Worm (Caenorhabditis elegans) whole organism, young adult: ENCODE measurements around the gene ajm-1.

Experiments
- B0261.1 ChIP-seq: sonication (generic microtip); optimal IDR thresholded peaks from 2 replicates; lab custom pipeline; 2016; ENCODE audit warnings: mild to moderate bottlenecking, missing genetic modification characterization, moderate library complexity, missing compliant biosample characterization
- C17E4.6 ChIP-seq: fragments of 200-800 bp; sonication (Bioruptor generic); IDR thresholded peaks from 2 replicates; pipeline ENCODE4 v1.3.6; 2022; ENCODE audit warnings: missing genetic modification reagents, missing genetic modification characterization, missing compliant biosample characterization
- D2030.7 ChIP-seq: fragments of 200-800 bp; sonication (Bioruptor generic); IDR thresholded peaks from 2 replicates; pipeline ENCODE4 v1.3.6; 2022; ENCODE audit warnings: missing genetic modification reagents, missing genetic modification characterization, missing compliant biosample characterization
- F33H1.4 ChIP-seq: fragments of 200-800 bp; sonication (Bioruptor generic); IDR thresholded peaks from 2 replicates; pipeline ENCODE4 v1.3.6; 2022; ENCODE audit warnings: missing genetic modification reagents, missing genetic modification characterization, missing compliant biosample characterization
- F49E8.2 ChIP-seq: sonication (generic microtip); optimal IDR thresholded peaks from 3 replicates; lab custom pipeline; 2017; ENCODE audit warnings: missing genetic modification characterization, mild to moderate bottlenecking, missing compliant biosample characterization, antibody characterized with exemption, moderate library complexity; ENCODE audit not compliant: insufficient read depth
- F55B11.4 ChIP-seq: sonication (generic microtip); optimal IDR thresholded peaks from 2 replicates; lab custom pipeline; 2016; ENCODE audit warnings: missing compliant biosample characterization, missing genetic modification characterization, borderline replicate concordance; ENCODE audit not compliant: insufficient read depth
- Y53F4B.3 ChIP-seq: fragments of 200-800 bp; sonication (Bioruptor generic); IDR thresholded peaks from 2 replicates; pipeline ENCODE4 v1.3.6; 2022; ENCODE audit warnings: missing genetic modification reagents, missing genetic modification characterization, missing compliant biosample characterization
- Y53G8AR.9 ChIP-seq: fragments of 200-800 bp; sonication (Bioruptor generic); conservative IDR thresholded peaks from 2 replicates; pipeline ENCODE4 v1.3.6; 2022; ENCODE audit warnings: missing genetic modification reagents, missing genetic modification characterization, missing compliant biosample characterization
- ZK185.1 ChIP-seq: sonication (generic microtip); optimal IDR thresholded peaks from 2 replicates; lab custom pipeline; 2016; ENCODE audit warnings: mild to moderate bottlenecking, missing genetic modification characterization, missing compliant biosample characterization; ENCODE audit not compliant: poor library complexity, severe bottlenecking
- athp-1 ChIP-seq: sonication (generic microtip); optimal IDR thresholded peaks from 2 replicates; lab custom pipeline; 2017; ENCODE audit warnings: mild to moderate bottlenecking, missing genetic modification characterization, missing compliant biosample characterization
- attf-6 ChIP-seq: fragments of 200-800 bp; sonication (Bioruptor generic); IDR thresholded peaks from 2 replicates; pipeline ENCODE4 v1.3.6; 2022; ENCODE audit warnings: missing genetic modification reagents, missing genetic modification characterization, missing compliant biosample characterization
- ceh-58 ChIP-seq: fragments of 200-800 bp; sonication (Bioruptor generic); IDR thresholded peaks from 2 replicates; pipeline ENCODE4 v1.3.6; 2022; ENCODE audit warnings: missing genetic modification characterization, missing compliant biosample characterization
- die-1 ChIP-seq: sonication (generic microtip); optimal IDR thresholded peaks from 2 replicates; lab custom pipeline; 2016; ENCODE audit warnings: missing genotype, mild to moderate bottlenecking, missing genetic modification characterization, missing compliant biosample characterization
- dpff-1 ChIP-seq: sonication (generic microtip); optimal IDR thresholded peaks from 2 replicates; lab custom pipeline; 2017; ENCODE audit warnings: mild to moderate bottlenecking, missing genetic modification characterization, missing compliant biosample characterization
- egl-18 ChIP-seq: fragments of 200-800 bp; sonication (Bioruptor generic); IDR thresholded peaks from 2 replicates; pipeline ENCODE4 v1.3.6; 2022; ENCODE audit warnings: missing genetic modification reagents, missing genetic modification characterization, missing compliant biosample characterization
- ekl-4 ChIP-seq: fragments of 200-800 bp; sonication (Bioruptor generic); IDR thresholded peaks from 2 replicates; pipeline ENCODE4 v1.3.6; 2022; ENCODE audit warnings: missing genetic modification reagents, missing genetic modification characterization, missing compliant biosample characterization
- fkh-3 ChIP-seq: sonication (generic microtip); optimal IDR thresholded peaks from 2 replicates; lab custom pipeline; 2016; ENCODE audit warnings: mild to moderate bottlenecking, missing genetic modification characterization, missing compliant biosample characterization
- hsf-1 ChIP-seq: fragments of 200-800 bp; sonication (Bioruptor generic); IDR thresholded peaks from 2 replicates; pipeline ENCODE4 v1.3.6; 2022; ENCODE audit warnings: missing genetic modification reagents, missing genetic modification characterization, missing compliant biosample characterization
- let-607 ChIP-seq, 2 experiments: fragments of 200-800 bp in 1 of 2; sonication (Bioruptor generic) in 1 of 2; sonication (generic microtip) in 1 of 2; optimal IDR thresholded peaks; 2 replicates each; lab custom pipeline; 2016 to 2018; ENCODE audit warnings: mild to moderate bottlenecking in 2 of 2, missing compliant biosample characterization in 2 of 2, missing genetic modification characterization in 2 of 2, moderate library complexity in 2 of 2, missing genotype in 1 of 2
- lin-35 ChIP-seq, 3 experiments: fragments of 150-350 bp in 2 of 3; sonication (generic microtip) in 1 of 3; optimal IDR thresholded peaks; 2 replicates each; lab custom pipeline; 2014 to 2018; ENCODE audit warnings: missing biosample characterization in 3 of 3, missing genetic modification characterization in 3 of 3, missing genetic modification reagents in 3 of 3
- lin-54 ChIP-seq: fragments of 200-800 bp; sonication (Bioruptor generic); optimal IDR thresholded peaks from 2 replicates; lab custom pipeline; 2018; ENCODE audit warnings: mild to moderate bottlenecking, missing genetic modification characterization, missing compliant biosample characterization
- mcd-1 ChIP-seq: fragments of 200-800 bp; sonication (Bioruptor generic); IDR thresholded peaks from 2 replicates; pipeline ENCODE4 v1.3.6; 2022; ENCODE audit warnings: missing genetic modification reagents, missing genetic modification characterization, missing compliant biosample characterization
- nfya-2 ChIP-seq: fragments of 200-800 bp; sonication (Bioruptor generic); IDR thresholded peaks from 2 replicates; pipeline ENCODE4 v1.3.6; 2022; ENCODE audit warnings: missing genetic modification reagents, missing genetic modification characterization, missing compliant biosample characterization
- nfyb-1 ChIP-seq: fragments of 200-800 bp; sonication (Bioruptor generic); IDR thresholded peaks from 2 replicates; pipeline ENCODE4 v1.3.6; 2022; ENCODE audit warnings: missing genetic modification reagents, missing genetic modification characterization, missing compliant biosample characterization
- repo-1 ChIP-seq: sonication (generic microtip); optimal IDR thresholded peaks from 2 replicates; lab custom pipeline; 2017; ENCODE audit warnings: mild to moderate bottlenecking, missing genetic modification characterization, missing compliant biosample characterization
- unc-62 ChIP-seq: fragments of 150-350 bp; optimal IDR thresholded peaks from 2 replicates; lab custom pipeline; 2014; ENCODE audit warnings: missing biosample characterization, missing genetic modification reagents, missing genetic modification characterization
- xnd-1 ChIP-seq: sonication (generic microtip); optimal IDR thresholded peaks from 2 replicates; lab custom pipeline; 2016; ENCODE audit warnings: missing genotype, missing genetic modification reagents, missing genetic modification characterization, missing compliant biosample characterization
- zim-3 ChIP-seq: sonication (generic microtip); optimal IDR thresholded peaks from 2 replicates; lab custom pipeline; 2017; ENCODE audit warnings: mild to moderate bottlenecking, missing genetic modification characterization, moderate library complexity, missing compliant biosample characterization
- ztf-22 ChIP-seq: fragments of 200-800 bp; sonication (Bioruptor generic); optimal IDR thresholded peaks from 2 replicates; lab custom pipeline; 2018; ENCODE audit warnings: mild to moderate bottlenecking, missing genetic modification characterization, moderate library complexity, missing compliant biosample characterization
- ztf-25 ChIP-seq: fragments of 200-800 bp; sonication (Bioruptor generic); IDR thresholded peaks from 2 replicates; pipeline ENCODE4 v1.3.6; 2022; ENCODE audit warnings: missing genetic modification reagents, missing genetic modification characterization, missing compliant biosample characterization
- ztf-26 ChIP-seq: sonication (generic microtip); optimal IDR thresholded peaks from 2 replicates; lab custom pipeline; 2017; ENCODE audit warnings: missing genetic modification characterization, missing compliant biosample characterization

Gene ajm-1

ce11 chrX:9045913-9046312, 36.8 kb upstream of the ajm-1 start, which contains the start of gene prdm-14:
TSS of gene prdm-14 (plus strand) at chrX:9046213.
- TF ChIP-seq ztf-22 (GFP tag; lab: Kevin White, UChicago) (no peak), ceh-58 (no peak), C17E4.6 (GFP tag; lab: Robert Waterston, UW) (no peak), Y53G8AR.9 (GFP tag; lab: Robert Waterston, UW) (no peak), nfya-2 (GFP tag; lab: Robert Waterston, UW) (no peak), ZK185.1 (tag; lab: Kevin White, UChicago) (no peak), F55B11.4 (no peak), F33H1.4 (no peak), zim-3 (tag; lab: Kevin White, UChicago) (no peak), lin-54 (GFP tag; lab: Kevin White, UChicago) (no peak), nfyb-1 (GFP tag; lab: Robert Waterston, UW) (no peak), D2030.7 (GFP tag; lab: Robert Waterston, UW) (no peak)

ce11 chrX:9048657-9049056, 34.1 kb upstream of the ajm-1 start, which contains the start of gene F47E1.20:
TSS of gene F47E1.20 (plus strand) at chrX:9048957.
- TF ChIP-seq let-607 (tag; optimal IDR thresholded peaks at IDR 0.05; lab: Kevin White, UChicago) (no peak), mcd-1 (GFP tag; lab: Robert Waterston, UW) (no peak), nfyb-1 (GFP tag; lab: Robert Waterston, UW) (no peak), F49E8.2 (tag; lab: Kevin White, UChicago) (no peak)

ce11 chrX:9053426-9053825, 29.3 kb upstream of the ajm-1 start:
- no peak for TF ChIP-seq B0261.1 (tag; lab: Kevin White, UChicago)
- TF ChIP-seq Y53F4B.3 (GFP tag; lab: Robert Waterston, UW), result no peak
- TF ChIP-seq egl-18, result no peak
- TF ChIP-seq, all 124 proteins: peak for 0

- no peak for TF ChIP-seq athp-1 (tag; lab: Kevin White, UChicago)
- TF ChIP-seq unc-62 (GFP tag; lab: Kevin White, UChicago), result no peak
- no peak for TF ChIP-seq hsf-1 (GFP tag; lab: Robert Waterston, UW)
- TF ChIP-seq ztf-26, result no peak
- TF ChIP-seq xnd-1 (tag; lab: Kevin White, UChicago), result no peak
- no peak for TF ChIP-seq attf-6 (GFP tag; lab: Robert Waterston, UW)
- TF ChIP-seq repo-1 (tag; lab: Kevin White, UChicago), result no peak
Measured at ce11 chrX:9057352-9057751, 25.4 kb upstream of the ajm-1 start, which contains the start of gene F47E1.2. TSS of gene F47E1.2 (plus strand) at chrX:9057652.

- TF ChIP-seq unc-62 (GFP tag; lab: Kevin White, UChicago) (no peak), die-1 (tag; lab: Kevin White, UChicago) (no peak)
Measured at ce11 chrX:9062523-9062922, 20.2 kb upstream of the ajm-1 start, which contains the start of gene F47E1.4. TSS of gene F47E1.4 (plus strand) at chrX:9062823.

ce11 chrX:9063439-9063838, 19.3 kb upstream of the ajm-1 start:
- TF ChIP-seq dpff-1 (tag; lab: Kevin White, UChicago) (no peak), lin-35 (GFP tag; optimal IDR thresholded peaks at IDR 0.05; lab: Kevin White, UChicago) (no peak), ztf-25 (GFP tag; lab: Robert Waterston, UW) (no peak), unc-62 (GFP tag; lab: Kevin White, UChicago) (no peak), ekl-4 (no peak), fkh-3 (no peak)
- TF ChIP-seq, all 124 proteins: peak for 0
